Fruit fly (Drosophila melanogaster): Measurements from ENCODE around the gene CASK.

CASK gene

DNA sequence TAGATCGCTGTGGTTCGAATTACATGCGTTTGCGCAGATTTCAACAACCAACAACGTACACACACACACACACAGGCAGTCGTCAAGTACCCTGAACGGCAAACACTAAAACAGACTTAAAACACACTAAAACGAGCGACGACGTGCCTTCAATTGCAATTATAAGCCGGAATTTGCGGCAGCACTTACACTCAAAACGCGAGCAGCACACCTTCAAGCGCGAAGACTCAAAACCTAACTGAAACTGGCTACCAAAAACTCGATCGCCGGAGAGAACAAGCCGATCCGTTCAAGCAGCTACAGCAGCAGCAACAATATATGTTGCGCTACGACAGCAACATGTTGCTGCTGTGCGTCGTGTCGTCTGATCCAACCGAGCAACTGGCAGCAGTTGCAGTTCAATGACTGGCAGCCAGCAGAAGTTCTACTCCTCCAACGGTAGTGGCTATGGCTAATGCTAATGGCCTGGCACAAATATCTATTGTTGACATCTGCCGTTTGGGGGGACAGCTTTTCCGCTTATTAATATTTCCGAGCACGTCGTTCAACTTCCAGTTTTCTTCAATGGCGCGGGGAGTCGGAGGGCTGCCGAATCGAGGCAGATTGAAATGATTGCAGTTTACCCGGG, 40.1 kb downstream of the CASK start, which contains the start of gene tsl:
tsl (minus strand) TSS at position 242 of the 628 bp plus-strand sequence.
- TF ChIP-seq rgr (GFP tag; optimal IDR thresholded peaks at IDR 0.05), result no peak
- peak; percentile 13 for TF ChIP-seq br (GFP tag; optimal IDR thresholded peaks at IDR 0.05)

DNA sequence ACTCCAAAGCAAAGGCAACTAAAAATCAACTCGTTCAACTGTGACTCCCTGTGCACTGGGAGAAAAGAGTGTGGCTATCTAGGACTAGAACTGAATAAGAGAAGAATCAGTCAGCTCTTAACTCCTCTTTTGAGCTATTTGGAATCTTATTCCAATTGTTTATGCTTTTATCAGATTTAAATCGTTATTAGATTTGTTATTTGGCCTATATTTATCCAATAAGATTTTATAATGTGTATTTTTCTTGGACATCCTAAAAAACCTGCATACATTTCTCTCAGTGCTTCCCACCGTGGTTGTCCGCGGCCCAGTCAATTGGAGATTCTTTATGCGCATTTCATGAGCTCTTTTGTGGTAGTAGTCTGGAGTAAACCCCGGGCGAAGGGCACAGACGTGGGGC, 41.0 kb downstream of the CASK start:
- TF ChIP-seq pan (optimal IDR thresholded peaks at IDR 0.05) (no peak), Dif (GFP tag; optimal IDR thresholded peaks at IDR 0.05; ENCODE audit: partially characterized antibody) (no peak), CrebA (GFP tag; optimal IDR thresholded peaks at IDR 0.05; ENCODE audit: borderline replicate concordance) (peak; percentile 72), br (GFP tag; optimal IDR thresholded peaks at IDR 0.05) (peak; percentile 91), fru (GFP tag; optimal IDR thresholded peaks at IDR 0.05) (peak; percentile 94), CG9705 (GFP tag; optimal IDR thresholded peaks at IDR 0.05) (peak; percentile 50), Sp1 (GFP tag; optimal IDR thresholded peaks at IDR 0.05) (peak; percentile 88), sv (GFP tag; optimal IDR thresholded peaks at IDR 0.05) (peak; percentile 71), sage (GFP tag; optimal IDR thresholded peaks at IDR 0.05) (peak; percentile 57), Myc (optimal IDR thresholded peaks at IDR 0.05) (no peak), woc (GFP tag; optimal IDR thresholded peaks at IDR 0.05) (peak; percentile 90), Rel (GFP tag; optimal IDR thresholded peaks at IDR 0.05) (peak; percentile 71), Rel (tag; optimal IDR thresholded peaks at IDR 0.05) (no peak), rgr (GFP tag; optimal IDR thresholded peaks at IDR 0.05) (peak; percentile 90), Hnf4 (GFP tag; optimal IDR thresholded peaks at IDR 0.05) (peak; percentile 88), Mio (GFP tag; optimal IDR thresholded peaks at IDR 0.05) (no peak), HLH106 (tag; optimal IDR thresholded peaks at IDR 0.05) (peak; percentile 89), Jra (GFP tag; optimal IDR thresholded peaks at IDR 0.05) (peak; percentile 61), tai (GFP tag; optimal IDR thresholded peaks at IDR 0.05) (peak; percentile 56), brk (GFP tag; optimal IDR thresholded peaks at IDR 0.05) (peak; percentile 85), Hr83 (GFP tag; optimal IDR thresholded peaks at IDR 0.05; ENCODE audit: poor library complexity, severe bottlenecking) (no peak), CG32264 (GFP tag; optimal IDR thresholded peaks at IDR 0.05) (peak; percentile 85), psq (GFP tag; optimal IDR thresholded peaks at IDR 0.05) (peak; percentile 89), OdsH (GFP tag; optimal IDR thresholded peaks at IDR 0.05) (peak; percentile 92), foxo (GFP tag; optimal IDR thresholded peaks at IDR 0.05) (peak; percentile 51 to 93), dsf (GFP tag; optimal IDR thresholded peaks at IDR 0.05; ENCODE audit: borderline replicate concordance) (peak; percentile 14), GATAd (GFP tag; optimal IDR thresholded peaks at IDR 0.05) (no peak), h (GFP tag; optimal IDR thresholded peaks at IDR 0.05) (peak; percentile 94), ey (GFP tag; optimal IDR thresholded peaks at IDR 0.05) (peak; percentile 92), Abd-B (GFP tag; optimal IDR thresholded peaks at IDR 0.05) (no peak), dmrt93B (GFP tag; optimal IDR thresholded peaks at IDR 0.05) (peak; percentile 80)

DNA sequence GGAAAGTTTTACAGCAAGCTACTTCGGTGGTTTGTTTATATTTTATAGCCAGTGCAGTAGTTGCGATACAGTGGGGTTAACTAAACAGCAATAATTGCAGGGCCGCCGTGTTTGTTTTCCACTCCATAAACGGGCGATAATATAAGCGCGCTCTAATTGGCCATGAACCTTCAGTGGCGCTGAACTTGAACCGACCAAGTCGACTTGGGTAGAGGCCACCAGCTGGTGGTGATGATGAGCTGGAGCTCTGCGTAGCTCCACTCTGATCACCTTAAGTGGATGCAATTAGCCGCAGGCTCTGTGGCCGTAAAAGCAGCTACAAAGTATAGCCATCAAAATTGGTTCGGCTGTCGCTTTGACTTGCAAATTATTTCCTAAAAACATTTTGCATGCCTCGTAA, 42.4 kb downstream of the CASK start:
- TF ChIP-seq dsf (GFP tag; optimal IDR thresholded peaks at IDR 0.05; ENCODE audit: borderline replicate concordance) (no peak), Sp1 (GFP tag; optimal IDR thresholded peaks at IDR 0.05) (no peak), woc (GFP tag; optimal IDR thresholded peaks at IDR 0.05) (no peak), Abd-B (GFP tag; optimal IDR thresholded peaks at IDR 0.05) (no peak), h (GFP tag; optimal IDR thresholded peaks at IDR 0.05) (no peak), fru (GFP tag; optimal IDR thresholded peaks at IDR 0.05) (no peak), CG32264 (GFP tag; optimal IDR thresholded peaks at IDR 0.05) (no peak), Hr83 (GFP tag; optimal IDR thresholded peaks at IDR 0.05; ENCODE audit: poor library complexity, severe bottlenecking) (no peak), GATAd (GFP tag; optimal IDR thresholded peaks at IDR 0.05) (no peak)

DNA sequence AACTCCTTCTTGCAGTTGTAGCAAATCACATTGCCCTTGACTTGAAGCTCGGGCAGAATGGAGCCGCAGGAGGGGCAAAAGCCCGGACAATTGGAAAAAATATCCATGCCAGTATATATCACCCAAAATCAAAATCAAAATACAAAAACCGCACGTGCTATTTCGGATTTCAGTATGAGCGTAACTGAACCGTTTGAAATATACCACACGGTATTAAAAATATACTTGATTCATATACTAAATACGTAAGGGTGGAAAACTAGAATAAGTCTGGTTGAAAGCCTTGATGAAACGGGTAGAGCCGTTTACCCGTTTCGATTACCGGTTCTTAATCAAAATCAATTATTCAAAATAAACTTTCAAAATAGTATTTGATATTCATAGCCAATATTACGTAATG, 44.8 kb downstream of the CASK start, which contains the start of gene Polr1H:
Polr1H (minus strand) TSS at position 188 of the 400 bp plus-strand sequence.
- TF ChIP-seq dmrt93B (GFP tag; optimal IDR thresholded peaks at IDR 0.05) (no peak), CrebA (GFP tag; optimal IDR thresholded peaks at IDR 0.05; ENCODE audit: borderline replicate concordance) (peak; percentile 13), Myc (optimal IDR thresholded peaks at IDR 0.05) (peak; percentile 87)

DNA sequence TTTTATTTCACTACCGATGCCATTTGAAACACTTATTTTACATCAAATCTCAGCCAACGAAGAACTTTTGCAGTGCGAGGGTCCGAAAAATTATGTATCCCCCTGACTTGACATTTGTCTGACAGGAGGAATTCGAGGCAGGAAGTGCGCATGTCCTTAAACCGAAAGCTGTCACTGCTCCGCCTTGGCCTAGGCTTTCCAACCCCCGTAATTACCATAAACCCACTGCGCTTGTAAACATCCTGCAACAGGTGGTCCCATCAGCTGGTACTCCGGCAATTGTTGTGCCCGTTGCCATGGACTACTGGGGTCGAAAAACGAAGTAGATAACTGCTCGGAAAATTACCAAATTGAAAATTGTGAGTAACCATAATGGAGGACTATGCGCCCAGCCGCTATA, 46.7 kb downstream of the CASK start, which contains the start of the genes GABA-B-R2 and CG6800:
GABA-B-R2 (minus strand) TSS at position 75 of the 400 bp plus-strand sequence.
CG6800 (plus strand) TSS at position 373 of the 400 bp plus-strand sequence.
- no peak for TF ChIP-seq tai (GFP tag; optimal IDR thresholded peaks at IDR 0.05)
- TF ChIP-seq h (GFP tag; optimal IDR thresholded peaks at IDR 0.05), result no peak
- TF ChIP-seq Sp1 (GFP tag; optimal IDR thresholded peaks at IDR 0.05), result no peak
- TF ChIP-seq Jra (GFP tag; optimal IDR thresholded peaks at IDR 0.05), result no peak
- no peak for TF ChIP-seq Myc (optimal IDR thresholded peaks at IDR 0.05)
- no peak for TF ChIP-seq brk (GFP tag; optimal IDR thresholded peaks at IDR 0.05)
- TF ChIP-seq Hr78 (GFP tag; optimal IDR thresholded peaks at IDR 0.05), result no peak

Data from whole organism, wandering third instar larva.